Fruit fly (Drosophila melanogaster) whole organism, embryonic: ENCODE results near the gene CG5758.

Experiments used
- Bgb ChIP-seq: fragments of 200-800 bp; sonication (Bioruptor generic); IDR thresholded peaks from 2 replicates; pipeline ENCODE4 v1.3.6; 2022; ENCODE audit warnings: missing biosample characterization, missing genetic modification characterization; ENCODE audit not compliant: partially characterized antibody
- CG11093 ChIP-seq: fragments of 200-800 bp; sonication (Bioruptor generic); IDR thresholded peaks from 3 replicates; pipeline ENCODE4 v1.3.6; 2022; ENCODE audit warnings: missing biosample characterization, missing genetic modification characterization
- CG11560 ChIP-seq: fragments of 200-800 bp; sonication (Bioruptor generic); IDR thresholded peaks from 3 replicates; pipeline ENCODE4 v1.3.6; 2022; ENCODE audit warnings: missing biosample characterization, missing genetic modification characterization
- CG12155 ChIP-seq: fragments of 200-800 bp; sonication (Bioruptor generic); optimal IDR thresholded peaks from 3 replicates; lab custom pipeline; 2016; ENCODE audit warnings: missing biosample characterization, missing genetic modification characterization
- CG18619 ChIP-seq: fragments of 200-800 bp; sonication (Bioruptor generic); optimal IDR thresholded peaks from 3 replicates; lab custom pipeline; 2017; ENCODE audit warnings: missing biosample characterization, mild to moderate bottlenecking, missing genetic modification characterization
- CG2678 ChIP-seq: fragments of 200-800 bp; sonication (Bioruptor generic); optimal IDR thresholded peaks from 3 replicates; lab custom pipeline; 2019; ENCODE audit warnings: missing biosample characterization, mild to moderate bottlenecking, missing genetic modification characterization, moderate library complexity
- CG30431 ChIP-seq: fragments of 200-800 bp; sonication (Bioruptor generic); optimal IDR thresholded peaks from 2 replicates; lab custom pipeline; 2017; ENCODE audit warnings: missing biosample characterization, missing genetic modification characterization
- CG31388 ChIP-seq: fragments of 200-800 bp; sonication (Bioruptor generic); optimal IDR thresholded peaks from 2 replicates; lab custom pipeline; 2016; ENCODE audit warnings: missing biosample characterization, missing genetic modification characterization
- CG3407 ChIP-seq: fragments of 200-800 bp; sonication (Bioruptor generic); optimal IDR thresholded peaks from 2 replicates; lab custom pipeline; 2018; ENCODE audit warnings: missing biosample characterization, mild to moderate bottlenecking, missing genetic modification characterization
- CG3726 ChIP-seq: fragments of 200-800 bp; sonication (Bioruptor generic); IDR thresholded peaks from 3 replicates; pipeline ENCODE4, ENCODE4 v1.3.6; 2022; ENCODE audit warnings: missing biosample characterization, missing genetic modification characterization
- CG3847 ChIP-seq: fragments of 200-800 bp; sonication (Bioruptor generic); IDR thresholded peaks from 2 replicates; pipeline ENCODE4 v1.3.6; 2022; ENCODE audit warnings: missing biosample characterization, missing genetic modification characterization
- CG3995 ChIP-seq: fragments of 200-800 bp; sonication (Bioruptor generic); optimal IDR thresholded peaks from 3 replicates; lab custom pipeline; 2016; ENCODE audit warnings: missing biosample characterization, missing genetic modification characterization
- CG43689 ChIP-seq: fragments of 200-800 bp; sonication (Bioruptor generic); IDR thresholded peaks from 2 replicates; pipeline ENCODE4 v1.3.6; 2022; ENCODE audit warnings: missing biosample characterization, missing genetic modification characterization
- CG4424 ChIP-seq: fragments of 200-800 bp; sonication (Bioruptor generic); optimal IDR thresholded peaks from 3 replicates; lab custom pipeline; 2016; ENCODE audit warnings: missing biosample characterization, missing genetic modification characterization
- CG4730 ChIP-seq: fragments of 200-800 bp; sonication (Bioruptor generic); IDR thresholded peaks from 2 replicates; pipeline ENCODE4 v1.3.6; 2022; ENCODE audit warnings: missing biosample characterization, missing genetic modification characterization
- CG7372 ChIP-seq: fragments of 200-800 bp; sonication (Bioruptor generic); IDR thresholded peaks from 2 replicates; pipeline ENCODE4 v1.3.6; 2022; ENCODE audit warnings: missing biosample characterization, missing genetic modification characterization
- CG7839 ChIP-seq: fragments of 200-800 bp; sonication (Bioruptor generic); optimal IDR thresholded peaks from 3 replicates; lab custom pipeline; 2018; ENCODE audit warnings: missing biosample characterization, mild to moderate bottlenecking, missing genetic modification characterization, moderate library complexity
- CG8281 ChIP-seq: fragments of 200-800 bp; sonication (Bioruptor generic); optimal IDR thresholded peaks from 2 replicates; lab custom pipeline; 2018; ENCODE audit warnings: missing biosample characterization, mild to moderate bottlenecking, missing genetic modification characterization, moderate library complexity
- Dek ChIP-seq: fragments of 200-800 bp; sonication (Bioruptor generic); optimal IDR thresholded peaks from 3 replicates; lab custom pipeline; 2019; ENCODE audit warnings: missing biosample characterization, mild to moderate bottlenecking, missing genetic modification characterization, moderate library complexity
- Dfd ChIP-seq, 2 experiments: fragments of >200 bp; optimal IDR thresholded peaks; 2 replicates each; lab custom pipeline; 2017; ENCODE audit warnings: missing biosample characterization in 2 of 2, missing genetic modification characterization in 2 of 2
- Dp ChIP-seq: fragments of 200-800 bp; sonication (Bioruptor generic); optimal IDR thresholded peaks from 2 replicates; lab custom pipeline; 2018; ENCODE audit warnings: missing biosample characterization, mild to moderate bottlenecking, missing genetic modification characterization, moderate library complexity
- E2f1 ChIP-seq: fragments of 200-800 bp; sonication (Bioruptor generic); IDR thresholded peaks from 2 replicates; pipeline ENCODE4 v1.3.6; 2022; ENCODE audit warnings: missing biosample characterization, missing genetic modification characterization
- Oaz ChIP-seq: fragments of 200-800 bp; sonication (Bioruptor generic); IDR thresholded peaks from 2 replicates; pipeline ENCODE4 v1.3.6; 2022; ENCODE audit warnings: missing biosample characterization, missing genetic modification characterization
- Ptx1 ChIP-seq: fragments of 200-800 bp; sonication (Bioruptor generic); IDR thresholded peaks from 2 replicates; pipeline ENCODE4 v1.3.6; 2022; ENCODE audit warnings: missing biosample characterization, missing genetic modification characterization
- Ravus ChIP-seq: fragments of 200-800 bp; sonication (Bioruptor generic); IDR thresholded peaks from 2 replicates; pipeline ENCODE4 v1.3.6; 2022; ENCODE audit warnings: missing biosample characterization, missing genetic modification characterization
- Six4 ChIP-seq: fragments of 200-800 bp; sonication (Bioruptor generic); optimal IDR thresholded peaks from 2 replicates; lab custom pipeline; 2016; ENCODE audit warnings: missing biosample characterization, missing genetic modification characterization
- Stat92E ChIP-seq, 3 experiments: fragments of >200 bp in 2 of 3; fragments of 200-800 bp in 1 of 3; sonication (Bioruptor generic) in 1 of 3; optimal IDR thresholded peaks; 2 replicates each; lab custom pipeline; 2017 to 2019; ENCODE audit warnings: missing biosample characterization in 3 of 3, missing genetic modification characterization in 3 of 3, mild to moderate bottlenecking in 1 of 3, moderate library complexity in 1 of 3
- Vsx1 ChIP-seq: fragments of 200-800 bp; sonication (Bioruptor generic); optimal IDR thresholded peaks from 2 replicates; lab custom pipeline; 2017; ENCODE audit warnings: missing biosample characterization, mild to moderate bottlenecking, missing genetic modification characterization, missing genetic modification reagents
- al ChIP-seq: fragments of 200-800 bp; sonication (Bioruptor generic); IDR thresholded peaks from 2 replicates; pipeline ENCODE4 v1.3.6; 2022; ENCODE audit warnings: missing biosample characterization, missing genetic modification characterization
- ap ChIP-seq: fragments of 200-800 bp; sonication (Bioruptor generic); IDR thresholded peaks from 2 replicates; pipeline ENCODE4 v1.3.6; 2022; ENCODE audit warnings: missing biosample characterization, missing genetic modification characterization
- bbx ChIP-seq: fragments of 200-800 bp; sonication (Bioruptor generic); IDR thresholded peaks from 2 replicates; pipeline ENCODE4 v1.3.6; 2022; ENCODE audit warnings: missing biosample characterization, missing genetic modification characterization; ENCODE audit not compliant: partially characterized antibody
- danr ChIP-seq: fragments of 200-800 bp; sonication (Bioruptor generic); IDR thresholded peaks from 2 replicates; pipeline ENCODE4 v1.3.6; 2022; ENCODE audit warnings: missing biosample characterization, missing genetic modification characterization
- ewg ChIP-seq: fragments of 200-800 bp; sonication (Bioruptor generic); optimal IDR thresholded peaks from 3 replicates; lab custom pipeline; 2017; ENCODE audit warnings: mild to moderate bottlenecking, missing biosample characterization, missing genetic modification reagents, missing genetic modification characterization
- gfzf ChIP-seq: fragments of 200-800 bp; sonication (Bioruptor generic); optimal IDR thresholded peaks from 2 replicates; lab custom pipeline; 2016; ENCODE audit warnings: missing biosample characterization, mild to moderate bottlenecking, missing genetic modification characterization, moderate library complexity
- gsb ChIP-seq: fragments of 200-800 bp; sonication (Bioruptor generic); IDR thresholded peaks from 2 replicates; pipeline ENCODE4 v1.3.6; 2022; ENCODE audit warnings: missing biosample characterization, missing genetic modification characterization
- hbn ChIP-seq: fragments of 200-800 bp; sonication (Bioruptor generic); IDR thresholded peaks from 2 replicates; pipeline ENCODE4 v1.3.6; 2022; ENCODE audit warnings: missing biosample characterization, missing genetic modification characterization; ENCODE audit not compliant: partially characterized antibody
- jigr1 ChIP-seq: fragments of 200-800 bp; sonication (Bioruptor generic); IDR thresholded peaks from 3 replicates; pipeline ENCODE4 v1.3.6; 2022; ENCODE audit warnings: missing biosample characterization, missing genetic modification characterization
- klu ChIP-seq: fragments of 200-800 bp; sonication (Bioruptor generic); IDR thresholded peaks from 2 replicates; pipeline ENCODE4 v1.3.6; 2022; ENCODE audit warnings: missing biosample characterization, missing genetic modification characterization
- lilli ChIP-seq: fragments of 200-800 bp; sonication (Bioruptor generic); optimal IDR thresholded peaks from 3 replicates; lab custom pipeline; 2016; ENCODE audit warnings: missing biosample characterization, missing genetic modification characterization
- lov ChIP-seq, 2 experiments: fragments of 200-800 bp in 1 of 2; fragments of >200 bp in 1 of 2; sonication (Bioruptor generic) in 1 of 2; IDR thresholded peaks in 1 of 2; optimal IDR thresholded peaks in 1 of 2; 2 replicates in 1 of 2; 3 replicates in 1 of 2; pipeline versions ENCODE4 v1.3.6 to Lab custom; 2017 to 2022; ENCODE audit warnings: missing biosample characterization in 1 of 2, missing genetic modification characterization in 1 of 2
- oc ChIP-seq: fragments of 200-800 bp; sonication (Bioruptor generic); optimal IDR thresholded peaks from 2 replicates; lab custom pipeline; 2018; ENCODE audit warnings: missing biosample characterization, mild to moderate bottlenecking, missing genetic modification characterization, moderate library complexity
- pan ChIP-seq, 4 experiments: fragments of >200 bp in 3 of 4; fragments of 200-800 bp in 1 of 4; sonication (Bioruptor generic) in 1 of 4; optimal IDR thresholded peaks in 3 of 4; IDR thresholded peaks in 1 of 4; 2 replicates each; pipeline versions ENCODE4 v1.3.6 to Lab custom; 2017 to 2022; ENCODE audit warnings: missing biosample characterization in 2 of 4, missing genetic modification characterization in 2 of 4, mixed read lengths in 1 of 4
- pho ChIP-seq: fragments of 200-800 bp; sonication (Bioruptor generic); optimal IDR thresholded peaks from 2 replicates; lab custom pipeline; 2016; ENCODE audit warnings: missing biosample characterization, missing genetic modification characterization
- run ChIP-seq: fragments of 200-800 bp; sonication (Bioruptor generic); optimal IDR thresholded peaks from 3 replicates; lab custom pipeline; 2018; ENCODE audit warnings: missing biosample characterization, mild to moderate bottlenecking, missing genetic modification characterization
- sens ChIP-seq: fragments of 200-800 bp; sonication (Bioruptor generic); peaks from one replicate; lab custom pipeline; 2016; ENCODE audit warnings: missing biosample characterization, missing genetic modification characterization
- trem ChIP-seq: fragments of 200-800 bp; optimal IDR thresholded peaks from 3 replicates; lab custom pipeline; 2019; ENCODE audit warnings: missing biosample characterization, mild to moderate bottlenecking, missing genetic modification characterization, moderate library complexity
- wdn ChIP-seq: fragments of 200-800 bp; sonication (Bioruptor generic); IDR thresholded peaks from 2 replicates; pipeline ENCODE4 v1.3.6; 2022; ENCODE audit warnings: missing biosample characterization, missing genetic modification characterization
- z ChIP-seq: fragments of 200-800 bp; sonication (Bioruptor generic); IDR thresholded peaks from 3 replicates; pipeline ENCODE4 v1.3.6; 2022; ENCODE audit warnings: missing biosample characterization, missing genetic modification characterization
- zfh1 ChIP-seq: fragments of 200-800 bp; sonication (Bioruptor generic); IDR thresholded peaks from 3 replicates; pipeline ENCODE4 v1.3.6; 2022; ENCODE audit warnings: missing biosample characterization, missing genetic modification characterization

The CG5758 gene

DNA sequence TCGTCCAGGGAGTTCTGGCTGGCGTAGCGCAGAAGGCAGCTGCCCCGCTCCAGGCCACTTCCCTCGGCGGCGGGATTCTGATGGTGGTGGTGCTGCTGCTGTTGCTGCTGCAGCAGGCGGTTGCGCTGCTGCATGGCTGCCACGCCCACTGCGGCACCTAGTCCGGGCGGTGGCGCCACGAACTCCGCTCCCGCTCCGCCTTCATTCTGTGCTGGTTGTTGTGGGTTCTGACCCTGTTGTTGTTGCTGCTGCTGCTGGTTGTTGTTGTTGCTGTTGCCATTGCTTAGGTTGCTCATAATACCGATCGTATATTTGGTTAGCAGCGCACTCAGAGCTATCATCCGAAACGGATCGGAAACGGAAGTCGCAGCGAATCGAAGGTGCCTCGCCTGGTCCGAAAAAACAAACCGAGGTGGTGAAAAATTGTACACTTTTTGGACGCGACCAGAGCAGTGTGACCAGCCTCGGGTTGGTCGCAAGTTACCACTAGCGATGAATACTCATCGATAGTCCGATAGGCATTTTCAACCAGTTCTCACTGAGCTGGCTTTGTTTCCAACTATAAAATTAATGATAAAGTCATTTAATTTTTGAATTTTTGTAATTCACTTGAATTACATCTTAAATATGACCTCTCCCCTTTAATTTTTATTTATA lies 17.9 kb downstream of the CG5758 start, which contains the start of gene kel (continued):
- TF ChIP-seq Vsx1 (GFP tag; lab: Kevin White, UChicago) (peak; percentile 18), oc (tag; lab: Kevin White, UChicago) (no peak), Bgb (GFP tag; lab: Robert Waterston, UW) (peak; percentile 84), Ravus (GFP tag; lab: Robert Waterston, UW) (no peak), trem (tag; lab: Kevin White, UChicago) (peak; percentile 63), CG31388 (no peak), Dfd (GFP tag; optimal IDR thresholded peaks at IDR 0.05; lab: Kevin White, UChicago) (no peak), CG30431 (GFP tag; lab: Kevin White, UChicago) (no peak), CG11560 (no peak), z (GFP tag; lab: Robert Waterston, UW) (no peak), CG7839 (tag; lab: Kevin White, UChicago) (peak; percentile 40), CG7372 (GFP tag; lab: Robert Waterston, UW) (no peak), CG12155 (GFP tag; lab: Kevin White, UChicago) (peak; percentile 30), jigr1 (GFP tag; lab: Robert Waterston, UW) (no peak; the same call in 2 of the 3 replicates), Oaz (GFP tag; lab: Robert Waterston, UW) (no peak), pan (optimal IDR thresholded peaks at IDR 0.05; lab: Kevin White, UChicago) (no peak), pan (GFP tag; optimal IDR thresholded peaks at IDR 0.05 in 1 of 2, IDR thresholded peaks at IDR 0.05 in 1 of 2) (peak in 1 of 2 experiments; percentile 29), CG3407 (GFP tag; lab: Kevin White, UChicago) (no peak), gsb (GFP tag; lab: Robert Waterston, UW) (no peak), al (no peak), CG3995 (peak; percentile 49), E2f1 (GFP tag; lab: Robert Waterston, UW) (no peak), CG43689 (GFP tag; lab: Robert Waterston, UW) (no peak), ap (GFP tag; lab: Robert Waterston, UW) (no peak), lilli (GFP tag; lab: Kevin White, UChicago) (peak; percentile 49), Dek (tag; lab: Kevin White, UChicago) (peak; percentile 42), CG2678 (peak; percentile 31), CG8281 (no peak), lov (optimal IDR thresholded peaks at IDR 0.05; lab: Kevin White, UChicago) (no peak), lov (GFP tag; IDR thresholded peaks at IDR 0.05; lab: Robert Waterston, UW) (peak; percentile 50; the same call in 1 of the 3 replicates), wdn (GFP tag; lab: Robert Waterston, UW) (no peak), Stat92E (GFP tag; optimal IDR thresholded peaks at IDR 0.05; lab: Kevin White, UChicago) (peak in 1 of 3 experiments; percentile 60), Dp (GFP tag; lab: Kevin White, UChicago) (peak; percentile 36), gfzf (GFP tag; lab: Kevin White, UChicago) (peak; percentile 85), Ptx1 (GFP tag; lab: Robert Waterston, UW) (no peak), sens (GFP tag; lab: Kevin White, UChicago) (peak; percentile 90), danr (GFP tag; lab: Robert Waterston, UW) (no peak), CG11093 (GFP tag; lab: Robert Waterston, UW) (no peak; the same call in 2 of the 3 replicates), CG18619 (no peak), CG3726 (GFP tag; lab: Robert Waterston, UW) (0 out of 3 replicates have a peak, but pooled peaks have one; percentile 44), bbx (GFP tag; lab: Robert Waterston, UW) (peak; percentile 87), CG3847 (peak; percentile 40), pho (GFP tag; lab: Kevin White, UChicago) (peak; percentile 39), CG4424 (GFP tag; lab: Kevin White, UChicago) (peak; percentile 18), hbn (GFP tag; lab: Robert Waterston, UW) (peak; percentile 35; the same call in 1 of the 2 replicates), Six4 (GFP tag; lab: Kevin White, UChicago) (no peak), CG4730 (GFP tag; lab: Robert Waterston, UW) (no peak), zfh1 (GFP tag; lab: Robert Waterston, UW) (peak; percentile 63), klu (no peak), run (no peak), ewg (GFP tag; lab: Kevin White, UChicago) (no peak)
